Worm (Caenorhabditis elegans) whole organism, L2 larva: ENCODE measurements around the gene F13B6.2.
A peak's percentile ranks its signal among the peaks of the same experiment; 100 is the strongest.

Source experiments
- ama-1 ChIP-seq: fragments of 150-350 bp; optimal IDR thresholded peaks from 2 replicates; lab custom pipeline; 2018; ENCODE audit warnings: inconsistent platforms
- blmp-1 ChIP-seq: sonication (generic microtip); optimal IDR thresholded peaks from 2 replicates; lab custom pipeline; 2017; ENCODE audit warnings: missing genetic modification characterization, mild to moderate bottlenecking, missing compliant biosample characterization, antibody characterized with exemption, moderate library complexity; ENCODE audit not compliant: insufficient read depth
- ceh-16 ChIP-seq: fragments of 150-350 bp; optimal IDR thresholded peaks from 2 replicates; lab custom pipeline; 2014; ENCODE audit warnings: missing biosample characterization, missing genetic modification characterization
- fos-1 ChIP-seq: fragments of 150-350 bp; optimal IDR thresholded peaks from 2 replicates; lab custom pipeline; 2014; ENCODE audit warnings: missing biosample characterization, missing genetic modification characterization
- lin-13 ChIP-seq: fragments of 150-350 bp; optimal IDR thresholded peaks from 2 replicates; lab custom pipeline; 2014; ENCODE audit warnings: missing biosample characterization, missing genetic modification reagents, missing genetic modification characterization
- lsy-2 ChIP-seq, 2 experiments: fragments of 150-350 bp in 1 of 2; sonication (generic microtip) in 1 of 2; optimal IDR thresholded peaks; 2 replicates each; lab custom pipeline; 2014 to 2017; ENCODE audit warnings: missing biosample characterization in 2 of 2, missing genetic modification characterization in 2 of 2
- mdl-1 ChIP-seq, 2 experiments: fragments of 150-350 bp in 1 of 2; sonication (generic microtip) in 1 of 2; optimal IDR thresholded peaks; 2 replicates each; lab custom pipeline; 2017; ENCODE audit warnings: missing biosample characterization in 2 of 2, missing genetic modification characterization in 2 of 2
- nhr-10 ChIP-seq: sonication (generic microtip); optimal IDR thresholded peaks from 2 replicates; lab custom pipeline; 2017; ENCODE audit warnings: missing biosample characterization, missing genetic modification characterization
- nhr-11 ChIP-seq: fragments of 150-350 bp; optimal IDR thresholded peaks from 2 replicates; lab custom pipeline; 2014; ENCODE audit warnings: missing biosample characterization, missing genetic modification characterization
- nhr-6 ChIP-seq: fragments of 150-350 bp; optimal IDR thresholded peaks from 2 replicates; lab custom pipeline; 2014; ENCODE audit warnings: missing biosample characterization, missing genetic modification characterization
- peb-1 ChIP-seq: fragments of 150-350 bp; optimal IDR thresholded peaks from 2 replicates; lab custom pipeline; 2014; ENCODE audit warnings: missing biosample characterization, missing genetic modification characterization

DNA sequence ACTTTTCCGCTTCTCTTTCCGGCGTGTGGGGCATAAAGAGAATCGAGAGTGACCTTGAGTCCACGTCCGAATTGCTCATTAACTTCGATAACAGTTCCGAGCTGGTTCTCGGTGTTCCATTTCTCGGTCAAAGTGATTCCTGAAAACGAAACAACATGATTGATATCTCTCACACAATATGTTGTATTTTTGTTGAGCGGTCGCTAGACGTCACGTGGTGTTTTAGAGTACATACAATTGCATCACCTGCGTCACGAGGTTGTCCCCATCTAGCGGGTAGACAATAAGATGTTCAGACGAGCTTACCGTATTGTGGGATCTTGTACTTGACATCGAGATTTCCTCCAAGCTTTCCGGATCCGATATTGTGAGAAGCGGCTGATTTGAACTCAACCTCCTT, 47.2 kb upstream of the F13B6.2 start:
- TF ChIP-seq ceh-16 = no peak
- no peak for TF ChIP-seq blmp-1 (tag; lab: Kevin White, UChicago)
- TF ChIP-seq nhr-6 (tag; lab: Kevin White, UChicago) = no peak
- TF ChIP-seq lsy-2 (tag; optimal IDR thresholded peaks at IDR 0.05; lab: Kevin White, UChicago) = peak in 1 of 2 experiments; percentile 61
- TF ChIP-seq lin-13 (GFP tag; lab: Kevin White, UChicago) = peak; percentile 21
- no peak for TF ChIP-seq nhr-11 (tag; lab: Kevin White, UChicago)
- TF ChIP-seq nhr-10 (tag; lab: Kevin White, UChicago) = no peak
- TF ChIP-seq mdl-1 (tag; optimal IDR thresholded peaks at IDR 0.05; lab: Kevin White, UChicago) = peak in 1 of 2 experiments; percentile 1
- TF ChIP-seq peb-1 (tag; lab: Kevin White, UChicago) = no peak
- TF ChIP-seq ama-1 (lab: Kevin White, UChicago) = peak; percentile 35
- TF ChIP-seq fos-1 (tag; lab: Kevin White, UChicago) = no peak
